Worm (Caenorhabditis elegans): Measurements from ENCODE around the gene F40A3.2.

Gene F40A3.2

DNA sequence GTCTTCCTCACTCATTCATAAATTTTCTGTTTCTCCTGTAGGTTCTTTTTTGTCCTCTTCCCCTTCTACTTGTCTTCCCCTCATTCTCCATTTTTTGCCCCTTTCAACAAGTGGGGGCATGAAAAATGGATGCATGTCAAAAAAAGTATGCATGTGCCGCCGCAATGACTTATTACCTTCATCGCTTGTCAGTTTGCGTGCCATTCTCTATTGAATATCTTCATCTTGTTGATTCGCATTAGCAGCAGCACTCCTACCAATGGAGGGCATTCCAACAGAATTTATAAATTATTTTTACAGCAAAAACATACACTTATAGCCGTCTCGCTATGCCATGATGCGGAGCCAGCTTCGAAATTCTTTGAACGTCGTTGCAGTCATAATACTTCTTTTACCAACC, 12.5 kb downstream of the F40A3.2 start, which contains the start of gene F40A3.1:
Gene F40A3.1 (plus strand): TSS at position 301 of the 400 bp plus-strand sequence.
- TF ChIP-seq zip-8 (tag; optimal IDR thresholded peaks at IDR 0.05) (no peak), elt-3 (tag; optimal IDR thresholded peaks at IDR 0.05) (no peak), nhr-12 (tag; optimal IDR thresholded peaks at IDR 0.05) (no peak), lin-32 (GFP tag; optimal IDR thresholded peaks at IDR 0.05) (no peak), cnd-1 (tag; optimal IDR thresholded peaks at IDR 0.05) (no peak), ztf-11 (tag; optimal IDR thresholded peaks at IDR 0.05) (no peak), ces-1 (GFP tag; optimal IDR thresholded peaks at IDR 0.05) (no peak), ceh-43 (GFP tag; optimal IDR thresholded peaks at IDR 0.05) (no peak), mab-5 (tag; optimal IDR thresholded peaks at IDR 0.05) (no peak), ceh-83 (GFP tag; optimal IDR thresholded peaks at IDR 0.05) (no peak), ham-2 (GFP tag; optimal IDR thresholded peaks at IDR 0.05) (no peak), lin-13 (tag; optimal IDR thresholded peaks at IDR 0.05) (no peak), mls-2 (tag; optimal IDR thresholded peaks at IDR 0.05) (no peak)

- no peak for TF ChIP-seq bed-3 (GFP tag; optimal IDR thresholded peaks at IDR 0.05)
- TF ChIP-seq elt-1 (tag; optimal IDR thresholded peaks at IDR 0.05; ENCODE audit: borderline replicate concordance, insufficient read depth) = no peak
- no peak for TF ChIP-seq lsy-2 (tag; optimal IDR thresholded peaks at IDR 0.05)
- TF ChIP-seq unc-120 (tag; optimal IDR thresholded peaks at IDR 0.05; ENCODE audit: poor library complexity, severe bottlenecking) = peak; percentile 18
- TF ChIP-seq lin-32 (GFP tag; optimal IDR thresholded peaks at IDR 0.05) = no peak
- TF ChIP-seq snpc-4 (tag; optimal IDR thresholded peaks at IDR 0.05) = no peak
- TF ChIP-seq cnd-1 (tag; optimal IDR thresholded peaks at IDR 0.05) = no peak
Measured at ce11 chrV:7893812-7894381, 15.2 kb downstream of the F40A3.2 start, which contains the start of gene F40A3.6. F40A3.6 (minus strand) TSS chrV:7893862.

DNA sequence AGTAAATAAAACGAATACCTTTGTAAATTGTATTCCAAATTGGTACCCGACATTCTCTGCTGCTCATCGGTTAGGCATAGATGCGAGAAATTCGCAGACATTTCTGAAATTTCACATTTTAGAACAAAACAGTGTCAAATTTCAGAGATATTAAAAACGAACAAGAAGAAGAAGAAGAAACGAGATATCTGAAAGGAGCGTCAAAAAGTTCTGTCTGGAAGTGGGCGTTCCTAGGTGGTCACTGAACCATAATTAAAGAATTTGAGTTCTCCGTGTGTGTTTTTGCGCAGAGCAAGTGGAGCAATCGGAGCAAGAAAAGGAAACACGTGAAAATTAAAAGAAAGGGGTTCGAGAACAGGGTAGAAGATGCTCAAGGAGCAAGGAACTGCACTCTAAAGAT, 21.0 kb downstream of the F40A3.2 start, which contains the start of gene F40A3.7:
Gene F40A3.7 (minus strand): TSS at position 101 of the 400 bp plus-strand sequence.
- TF ChIP-seq elt-3 (tag; optimal IDR thresholded peaks at IDR 0.05) (no peak), bed-3 (GFP tag; optimal IDR thresholded peaks at IDR 0.05) (no peak), lin-13 (tag; optimal IDR thresholded peaks at IDR 0.05) (no peak), mab-5 (tag; optimal IDR thresholded peaks at IDR 0.05) (no peak), cnd-1 (tag; optimal IDR thresholded peaks at IDR 0.05) (no peak), ham-2 (GFP tag; optimal IDR thresholded peaks at IDR 0.05) (no peak), zip-8 (tag; optimal IDR thresholded peaks at IDR 0.05) (no peak), blmp-1 (tag; optimal IDR thresholded peaks at IDR 0.05) (no peak), drap-1 (GFP tag; optimal IDR thresholded peaks at IDR 0.05) (no peak)

- TF ChIP-seq elt-3 (tag; optimal IDR thresholded peaks at IDR 0.05) = no peak
- TF ChIP-seq tbx-8 (GFP tag; optimal IDR thresholded peaks at IDR 0.05) = no peak
- no peak for TF ChIP-seq unc-39 (tag; optimal IDR thresholded peaks at IDR 0.05)
- no peak for TF ChIP-seq sem-2 (GFP tag; optimal IDR thresholded peaks at IDR 0.05)
- no peak for TF ChIP-seq hlh-1 (tag; optimal IDR thresholded peaks at IDR 0.05)
- no peak for TF ChIP-seq unc-62 (GFP tag; optimal IDR thresholded peaks at IDR 0.05)
- no peak for TF ChIP-seq pha-4 (tag; optimal IDR thresholded peaks at IDR 0.05)
- no peak for TF ChIP-seq M03D4.4 (tag; optimal IDR thresholded peaks at IDR 0.05)
- no peak for TF ChIP-seq flh-1 (GFP tag; optimal IDR thresholded peaks at IDR 0.05)
- no peak for TF ChIP-seq unc-120 (tag; optimal IDR thresholded peaks at IDR 0.05; ENCODE audit: poor library complexity, severe bottlenecking)
- no peak for TF ChIP-seq drap-1 (GFP tag; optimal IDR thresholded peaks at IDR 0.05)
- no peak for TF ChIP-seq cnd-1 (tag; optimal IDR thresholded peaks at IDR 0.05)
- TF ChIP-seq nhr-2 (tag; optimal IDR thresholded peaks at IDR 0.05) = no peak
- no peak for TF ChIP-seq ceh-43 (GFP tag; optimal IDR thresholded peaks at IDR 0.05)
- TF ChIP-seq elt-1 (tag; optimal IDR thresholded peaks at IDR 0.05; ENCODE audit: borderline replicate concordance, insufficient read depth) = no peak
- no peak for TF ChIP-seq ztf-11 (tag; optimal IDR thresholded peaks at IDR 0.05)
- TF ChIP-seq ceh-39 (tag; optimal IDR thresholded peaks at IDR 0.05) = no peak
- TF ChIP-seq nhr-28 (tag; optimal IDR thresholded peaks at IDR 0.05) = no peak
- TF ChIP-seq sptf-1 (tag; optimal IDR thresholded peaks at IDR 0.05) = no peak
Measured at ce11 chrV:7901222-7901621, 22.5 kb downstream of the F40A3.2 start.

- TF ChIP-seq nhr-2 (tag; optimal IDR thresholded peaks at IDR 0.05) (no peak), lin-32 (GFP tag; optimal IDR thresholded peaks at IDR 0.05) (no peak), ztf-11 (tag; optimal IDR thresholded peaks at IDR 0.05) (no peak), bed-3 (GFP tag; optimal IDR thresholded peaks at IDR 0.05) (no peak), ceh-39 (tag; optimal IDR thresholded peaks at IDR 0.05) (no peak), elt-1 (tag; optimal IDR thresholded peaks at IDR 0.05; ENCODE audit: borderline replicate concordance, insufficient read depth) (no peak), ceh-83 (GFP tag; optimal IDR thresholded peaks at IDR 0.05) (no peak), sem-2 (GFP tag; optimal IDR thresholded peaks at IDR 0.05) (no peak), tbx-8 (GFP tag; optimal IDR thresholded peaks at IDR 0.05) (no peak)
Measured at ce11 chrV:7904389-7904788, 25.7 kb downstream of the F40A3.2 start.
